Worm (Caenorhabditis elegans): ENCODE data around the gene Y39A3B.1.

ce11 chrIII:2057570-2057969, 51.7 kb downstream of the Y39A3B.1 start, which contains the start of gene Y39A3A.2:
- no peak for TF ChIP-seq unc-39 (tag; optimal IDR thresholded peaks at IDR 0.05)
- no peak for TF ChIP-seq aly-2 (tag; optimal IDR thresholded peaks at IDR 0.05)
- TF ChIP-seq fkh-10 (GFP tag; optimal IDR thresholded peaks at IDR 0.05) = no peak
- no peak for TF ChIP-seq nhr-28 (tag; optimal IDR thresholded peaks at IDR 0.05)
- no peak for TF ChIP-seq ama-1 (optimal IDR thresholded peaks at IDR 0.05)
- no peak for TF ChIP-seq ZK546.5 (tag; optimal IDR thresholded peaks at IDR 0.05)
- TF ChIP-seq elt-3 (tag; optimal IDR thresholded peaks at IDR 0.05) = no peak
- TF ChIP-seq ceh-28 (tag; optimal IDR thresholded peaks at IDR 0.05) = no peak
